Worm (Caenorhabditis elegans): Measurements from ENCODE around the gene ZK822.10.

ce11 chrIV:11878249-11878648, 38.7 kb upstream of the ZK822.10 start, which contains the start of gene cutl-27:
- no peak for TF ChIP-seq lsy-2 (tag; optimal IDR thresholded peaks at IDR 0.05)
- no peak for TF ChIP-seq aly-2 (tag; optimal IDR thresholded peaks at IDR 0.05)
- TF ChIP-seq R02D3.7 (tag; optimal IDR thresholded peaks at IDR 0.05), result no peak
- no peak for TF ChIP-seq unc-62 (GFP tag; optimal IDR thresholded peaks at IDR 0.05)
- TF ChIP-seq elt-3 (tag; optimal IDR thresholded peaks at IDR 0.05), result no peak
- TF ChIP-seq nhr-25 (tag; optimal IDR thresholded peaks at IDR 0.05), result no peak
- TF ChIP-seq nhr-6 (tag; optimal IDR thresholded peaks at IDR 0.05), result no peak
- no peak for TF ChIP-seq nhr-237 (tag; optimal IDR thresholded peaks at IDR 0.05)
- no peak for TF ChIP-seq mdl-1 (tag; optimal IDR thresholded peaks at IDR 0.05)
- no peak for TF ChIP-seq nhr-23 (tag; optimal IDR thresholded peaks at IDR 0.05)
